Worm (Caenorhabditis elegans) whole organism, early embryonic: ENCODE data around the gene nkb-3.

Experiments
- B0310.2 ChIP-seq: sonication (generic microtip); optimal IDR thresholded peaks from 2 replicates; lab custom pipeline; 2016; ENCODE audit warnings: mild to moderate bottlenecking, missing genetic modification characterization, missing compliant biosample characterization
- F13C5.2 ChIP-seq: sonication (generic microtip); optimal IDR thresholded peaks from 2 replicates; lab custom pipeline; 2017; ENCODE audit warnings: mild to moderate bottlenecking, missing genetic modification characterization, inconsistent platforms, missing compliant biosample characterization
- aly-1 ChIP-seq: sonication (generic microtip); optimal IDR thresholded peaks from 2 replicates; lab custom pipeline; 2016; ENCODE audit warnings: missing genetic modification characterization, missing compliant biosample characterization
- ama-1 ChIP-seq: fragments of 150-350 bp; optimal IDR thresholded peaks from 2 replicates; lab custom pipeline; 2014
- ceh-13 ChIP-seq: fragments of 200-800 bp; sonication (Bioruptor generic); optimal IDR thresholded peaks from 2 replicates; lab custom pipeline; 2018; ENCODE audit warnings: mild to moderate bottlenecking, missing genetic modification characterization, missing compliant biosample characterization
- ceh-36 ChIP-seq: sonication (generic microtip); optimal IDR thresholded peaks from 2 replicates; lab custom pipeline; 2016; ENCODE audit warnings: missing genetic modification characterization, inconsistent platforms, missing compliant biosample characterization
- ets-7 ChIP-seq: sonication (generic microtip); optimal IDR thresholded peaks from 2 replicates; lab custom pipeline; 2016; ENCODE audit warnings: missing genotype, missing genetic modification characterization, missing compliant biosample characterization
- flt-1 ChIP-seq: fragments of 200-800 bp; sonication (Bioruptor generic); IDR thresholded peaks from 2 replicates; pipeline ENCODE4 v1.3.6; 2022; ENCODE audit warnings: missing genetic modification characterization, missing compliant biosample characterization
- hmbx-1 ChIP-seq: sonication (generic microtip); optimal IDR thresholded peaks from 2 replicates; lab custom pipeline; 2016; ENCODE audit warnings: mild to moderate bottlenecking, missing genetic modification characterization, missing compliant biosample characterization
- hmg-4 ChIP-seq: fragments of 200-800 bp; sonication (Bioruptor generic); optimal IDR thresholded peaks from 2 replicates; lab custom pipeline; 2018; ENCODE audit warnings: mild to moderate bottlenecking, missing genetic modification characterization, missing compliant biosample characterization
- hnd-1 ChIP-seq: sonication (generic microtip); optimal IDR thresholded peaks from 2 replicates; lab custom pipeline; 2016; ENCODE audit warnings: missing genetic modification characterization, missing compliant biosample characterization
- pes-1 ChIP-seq: fragments of 200-800 bp; sonication (Bioruptor generic); IDR thresholded peaks from 2 replicates; pipeline ENCODE4 v1.3.6; 2022; ENCODE audit warnings: missing genetic modification reagents, missing genetic modification characterization, missing compliant biosample characterization
- scrt-1 ChIP-seq: fragments of 200-800 bp; sonication (Bioruptor generic); IDR thresholded peaks from 2 replicates; pipeline ENCODE4 v1.3.6; 2022; ENCODE audit warnings: missing genetic modification characterization, missing compliant biosample characterization
- sea-1 ChIP-seq: fragments of 200-800 bp; sonication (Bioruptor generic); conservative IDR thresholded peaks from 2 replicates; pipeline ENCODE4 v1.3.6; 2022; ENCODE audit warnings: missing genetic modification characterization, missing compliant biosample characterization
- tbx-11 ChIP-seq: fragments of 200-800 bp; sonication (Bioruptor generic); IDR thresholded peaks from 2 replicates; pipeline ENCODE4 v1.3.6; 2022; ENCODE audit warnings: missing genetic modification characterization, missing compliant biosample characterization
- tbx-37 ChIP-seq: fragments of 200-800 bp; sonication (Bioruptor generic); conservative IDR thresholded peaks from 2 replicates; pipeline ENCODE4 v1.3.6; 2022; ENCODE audit warnings: missing genetic modification reagents, missing genetic modification characterization, missing compliant biosample characterization
- tra-4 ChIP-seq: sonication (generic microtip); optimal IDR thresholded peaks from 2 replicates; lab custom pipeline; 2017; ENCODE audit warnings: missing genetic modification characterization, missing compliant biosample characterization

Gene nkb-3

ce11 chrX:13768562-13768961, 1.8 kb downstream of the nkb-3 start:
- TF ChIP-seq aly-1 (tag; lab: Kevin White, UChicago) (no peak), ama-1 (lab: Kevin White, UChicago) (no peak)

DNA sequence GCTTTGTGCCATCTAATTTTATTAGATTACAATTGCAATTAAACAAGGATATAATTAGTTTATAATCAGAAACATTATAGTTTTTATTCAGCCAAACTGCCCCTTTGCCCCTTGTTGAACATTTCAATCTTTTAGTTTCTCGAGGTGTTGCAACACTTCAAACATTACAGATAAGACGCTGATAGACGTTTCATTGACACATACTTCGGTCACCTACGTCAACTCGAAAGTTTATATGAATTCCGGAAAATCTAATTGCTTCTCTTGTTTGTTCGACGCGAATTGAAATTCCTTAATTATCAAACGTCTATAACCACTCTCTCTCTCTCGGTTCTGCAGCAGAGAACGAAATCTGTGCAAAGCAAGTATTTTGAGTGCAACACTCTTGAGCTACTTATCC, 3.1 kb downstream of the nkb-3 start:
- TF ChIP-seq scrt-1 (no peak), hmg-4 (GFP tag; lab: Kevin White, UChicago) (no peak), ets-7 (tag; lab: Kevin White, UChicago) (no peak), ceh-36 (tag; lab: Kevin White, UChicago) (no peak), hnd-1 (tag; lab: Kevin White, UChicago) (no peak), F13C5.2 (tag; lab: Kevin White, UChicago) (no peak), tbx-37 (GFP tag; lab: Robert Waterston, UW) (no peak), aly-1 (tag; lab: Kevin White, UChicago) (no peak), tra-4 (no peak), flt-1 (GFP tag; lab: Robert Waterston, UW) (no peak), B0310.2 (tag; lab: Kevin White, UChicago) (no peak), sea-1 (GFP tag; lab: Robert Waterston, UW) (no peak), ama-1 (lab: Kevin White, UChicago) (no peak), hmbx-1 (tag; lab: Kevin White, UChicago) (no peak), tbx-11 (GFP tag; lab: Robert Waterston, UW) (no peak), pes-1 (no peak), ceh-13 (GFP tag; lab: Kevin White, UChicago) (no peak)

- TF ChIP-seq hmg-4 (GFP tag; lab: Kevin White, UChicago) (no peak), sea-1 (GFP tag; lab: Robert Waterston, UW) (no peak), tra-4 (no peak), hmbx-1 (tag; lab: Kevin White, UChicago) (no peak), ama-1 (lab: Kevin White, UChicago) (no peak), pes-1 (no peak)
These were observed 10.5 kb downstream of the nkb-3 start, which contains the start of gene cest-13 for ce11 chrX:13759676-13760447. TSS of gene cest-13 (plus strand) at chrX:13760237.

DNA sequence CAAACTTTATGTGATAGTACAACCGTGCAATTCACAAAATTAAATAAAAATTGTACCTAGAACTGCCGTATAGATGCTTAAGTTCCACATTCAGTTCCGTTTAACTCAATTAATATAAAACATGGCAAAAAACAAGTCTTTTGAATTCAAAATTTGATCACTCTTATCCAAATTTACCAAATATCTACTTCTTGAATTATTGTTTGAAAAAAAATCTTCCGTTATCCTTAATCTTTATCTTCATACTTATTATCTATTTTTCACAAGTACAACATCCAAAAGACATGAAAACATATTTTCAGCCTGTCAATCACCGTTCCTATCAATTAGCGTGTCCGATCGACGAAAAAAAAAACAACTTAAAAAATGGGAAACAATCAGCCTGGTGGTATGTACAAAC, 14.9 kb downstream of the nkb-3 start, which contains the start of gene aakb-1:
TSS of gene aakb-1 (plus strand) at position 301 of the 400 bp plus-strand sequence.
- TF ChIP-seq scrt-1 = no peak

ce11 chrX:13754498-13754897, 15.9 kb downstream of the nkb-3 start:
- no peak for TF ChIP-seq tra-4
- no peak for TF ChIP-seq ceh-13 (GFP tag; lab: Kevin White, UChicago)
- no peak for TF ChIP-seq sea-1 (GFP tag; lab: Robert Waterston, UW)

DNA sequence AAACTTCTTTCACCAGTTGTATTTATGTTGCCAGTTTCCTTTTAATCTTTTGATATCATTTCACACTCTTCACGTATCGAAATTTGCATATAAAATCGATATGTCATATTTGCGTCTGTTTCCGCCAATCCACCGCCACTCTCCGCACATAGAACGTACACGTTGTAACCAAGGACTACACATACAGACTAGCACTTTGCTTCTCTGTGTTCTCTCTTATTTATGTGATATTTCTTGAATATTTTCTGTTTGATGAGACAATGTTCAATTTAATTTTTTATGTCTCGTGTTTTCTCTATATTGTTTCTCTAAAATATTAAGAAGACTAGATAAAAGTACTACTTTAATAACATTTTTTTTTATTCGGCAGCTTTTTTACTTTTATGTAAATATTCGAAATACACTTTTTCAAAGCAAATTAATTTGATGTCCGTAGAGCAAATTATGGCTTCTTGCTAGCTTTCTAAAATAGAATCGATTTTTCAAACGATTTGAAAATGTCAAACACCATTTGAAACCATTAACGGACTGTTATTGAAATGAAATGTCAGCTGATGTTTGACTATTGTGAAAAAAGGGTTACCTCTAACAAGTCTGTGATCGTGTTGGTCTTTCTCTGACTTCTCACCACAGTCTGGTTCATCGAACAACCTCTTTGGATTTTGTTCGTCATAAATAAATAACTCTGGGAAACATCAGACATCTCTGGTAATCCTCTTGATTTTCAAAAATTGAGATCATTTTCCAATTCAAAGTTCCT, 17.4 kb downstream of the nkb-3 start:
- no peak for TF ChIP-seq ceh-13 (GFP tag; lab: Kevin White, UChicago)
- no peak for TF ChIP-seq aly-1 (tag; lab: Kevin White, UChicago)
- TF ChIP-seq hmg-4 (GFP tag; lab: Kevin White, UChicago) = no peak
- TF ChIP-seq ama-1 (lab: Kevin White, UChicago) = no peak
- no peak for TF ChIP-seq B0310.2 (tag; lab: Kevin White, UChicago)
- TF ChIP-seq pes-1 = no peak
- TF ChIP-seq tbx-37 (GFP tag; lab: Robert Waterston, UW) = no peak
- TF ChIP-seq F13C5.2 (tag; lab: Kevin White, UChicago) = no peak
- TF ChIP-seq tbx-11 (GFP tag; lab: Robert Waterston, UW) = no peak
- TF ChIP-seq hnd-1 (tag; lab: Kevin White, UChicago) = no peak
- TF ChIP-seq ets-7 (tag; lab: Kevin White, UChicago) = no peak
- no peak for TF ChIP-seq sea-1 (GFP tag; lab: Robert Waterston, UW)
- no peak for TF ChIP-seq hmbx-1 (tag; lab: Kevin White, UChicago)
- no peak for TF ChIP-seq flt-1 (GFP tag; lab: Robert Waterston, UW)
- TF ChIP-seq scrt-1 = no peak
- TF ChIP-seq tra-4 = no peak

- TF ChIP-seq ets-7 (tag; lab: Kevin White, UChicago) = no peak
- no peak for TF ChIP-seq aly-1 (tag; lab: Kevin White, UChicago)
- no peak for TF ChIP-seq ceh-13 (GFP tag; lab: Kevin White, UChicago)
These were observed 22.4 kb downstream of the nkb-3 start for ce11 chrX:13747997-13748396.

DNA sequence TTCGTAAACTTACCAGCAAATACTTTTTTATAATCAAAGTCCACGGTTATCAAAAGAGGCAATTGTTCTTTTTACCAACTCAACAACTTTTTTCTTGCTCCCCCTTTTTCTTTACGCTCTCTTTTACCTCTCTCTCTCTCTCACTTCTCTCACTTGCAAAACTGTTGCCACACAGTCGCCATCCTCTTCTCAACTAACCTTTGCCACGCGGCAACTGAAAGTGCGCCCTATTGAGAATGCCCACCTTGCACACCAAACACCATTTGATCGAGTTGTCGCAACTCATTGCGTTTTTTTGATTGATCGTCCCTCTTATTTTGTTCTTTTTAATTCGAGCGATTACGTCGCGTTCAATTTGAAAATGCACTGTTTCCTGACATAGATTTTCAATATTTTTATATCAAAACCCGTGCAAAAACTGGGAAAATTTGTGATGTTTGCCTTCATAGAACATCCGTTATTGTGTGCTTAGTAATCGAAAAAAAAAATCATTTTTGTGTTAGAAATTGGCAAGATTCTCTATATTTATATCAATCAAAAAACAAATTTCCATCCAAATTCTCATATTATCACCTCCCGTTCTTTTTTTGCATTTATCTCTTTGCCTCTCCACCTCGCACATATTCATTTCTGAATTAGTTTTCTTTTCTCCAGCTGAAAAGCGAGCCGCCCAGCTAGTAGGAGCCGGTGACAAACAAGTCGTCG, 23.5 kb downstream of the nkb-3 start, which contains the start of gene nhr-71:
TSS of gene nhr-71 (plus strand) at position 655 of the 705 bp plus-strand sequence.
- TF ChIP-seq tbx-37 (GFP tag; lab: Robert Waterston, UW) (no peak), B0310.2 (tag; lab: Kevin White, UChicago) (no peak), pes-1 (no peak), hnd-1 (tag; lab: Kevin White, UChicago) (no peak), aly-1 (tag; lab: Kevin White, UChicago) (no peak), ceh-13 (GFP tag; lab: Kevin White, UChicago) (no peak)
